Worm (Caenorhabditis elegans) whole organism, L1 larva: Measurements from ENCODE around the gene F32D8.11.
A peak's percentile ranks its signal among the peaks of the same experiment; 100 is the strongest.

ENCODE experiments used
- aly-2 ChIP-seq: fragments of 150-350 bp; optimal IDR thresholded peaks from 2 replicates; lab custom pipeline; 2014; ENCODE audit warnings: missing biosample characterization, missing genetic modification characterization
- nhr-85 ChIP-seq: sonication (generic microtip); peaks from one replicate; lab custom pipeline; 2016; ENCODE audit warnings: missing genetic modification characterization, inconsistent platforms, missing compliant biosample characterization

- TF ChIP-seq aly-2 (tag; lab: Kevin White, UChicago): no peak
- peak; percentile 73 for TF ChIP-seq nhr-85 (tag; lab: Kevin White, UChicago)
Measured at ce11 chrV:10877808-10878600, 10.9 kb downstream of the F32D8.11 start.
